Fruit fly (Drosophila melanogaster) whole organism: Measurements from ENCODE around the gene CG32971.

ENCODE experiments used
- psq ChIP-seq: fragments of >200 bp; optimal IDR thresholded peaks from 2 replicates; lab custom pipeline; 2017
- usp ChIP-seq: fragments of >200 bp; optimal IDR thresholded peaks from 2 replicates; lab custom pipeline; 2017; ENCODE audit warnings: missing biosample characterization, missing genetic modification characterization, mixed read lengths

dm6 chr2L:14237510-14238277 lies 36.9 kb upstream of the CG32971 start:
- TF ChIP-seq psq (lab: Kevin White, UChicago) (no peak), usp (no peak)
